Fruit fly (Drosophila melanogaster) whole organism, embryonic: ENCODE data around the gene Ptp69D.

ENCODE experiments used
- Bdp1 ChIP-seq: fragments of 200-800 bp; sonication (Bioruptor generic); optimal IDR thresholded peaks from 3 replicates; lab custom pipeline; 2016; ENCODE audit warnings: missing biosample characterization, missing genetic modification characterization
- C15 ChIP-seq: fragments of 200-800 bp; sonication (Bioruptor generic); IDR thresholded peaks from 3 replicates; pipeline ENCODE4 v1.3.6; 2022; ENCODE audit warnings: missing biosample characterization, missing genetic modification characterization
- CG10654 ChIP-seq: fragments of 200-800 bp; sonication (Bioruptor generic); optimal IDR thresholded peaks from 2 replicates; lab custom pipeline; 2016; ENCODE audit warnings: missing biosample characterization, missing genetic modification characterization
- CG11560 ChIP-seq: fragments of 200-800 bp; sonication (Bioruptor generic); IDR thresholded peaks from 3 replicates; pipeline ENCODE4 v1.3.6; 2022; ENCODE audit warnings: missing biosample characterization, missing genetic modification characterization
- CG12155 ChIP-seq: fragments of 200-800 bp; sonication (Bioruptor generic); optimal IDR thresholded peaks from 3 replicates; lab custom pipeline; 2016; ENCODE audit warnings: missing biosample characterization, missing genetic modification characterization
- CG6683 ChIP-seq: fragments of 200-800 bp; sonication (Bioruptor generic); optimal IDR thresholded peaks from 2 replicates; lab custom pipeline; 2017; ENCODE audit warnings: missing biosample characterization, mild to moderate bottlenecking, missing genetic modification characterization, missing genetic modification reagents
- Hr3 ChIP-seq: fragments of 200-800 bp; sonication (Bioruptor generic); optimal IDR thresholded peaks from 3 replicates; lab custom pipeline; 2016; ENCODE audit warnings: missing biosample characterization, missing genetic modification characterization
- Sox102F ChIP-seq: fragments of 200-800 bp; sonication (Bioruptor generic); optimal IDR thresholded peaks from 2 replicates; lab custom pipeline; 2018; ENCODE audit warnings: missing biosample characterization, mild to moderate bottlenecking, missing genetic modification characterization, moderate library complexity
- cad ChIP-seq: fragments of >200 bp; optimal IDR thresholded peaks from 2 replicates; lab custom pipeline; 2017; ENCODE audit warnings: missing biosample characterization, missing genetic modification characterization
- fd96Cb ChIP-seq: fragments of 200-800 bp; sonication (Bioruptor generic); optimal IDR thresholded peaks from 2 replicates; lab custom pipeline; 2018; ENCODE audit warnings: missing biosample characterization, mild to moderate bottlenecking, missing genetic modification characterization, moderate library complexity
- kay ChIP-seq: fragments of 200-800 bp; sonication (Bioruptor generic); optimal IDR thresholded peaks from 2 replicates; lab custom pipeline; 2016; ENCODE audit warnings: missing biosample characterization, missing genetic modification characterization
- odd ChIP-seq: fragments of 200-800 bp; sonication (Bioruptor generic); optimal IDR thresholded peaks from 2 replicates; lab custom pipeline; 2017; ENCODE audit warnings: missing biosample characterization, mild to moderate bottlenecking, missing genetic modification characterization
- ro ChIP-seq: fragments of 200-800 bp; sonication (Bioruptor generic); IDR thresholded peaks from 2 replicates; pipeline ENCODE4 v1.3.6; 2022; ENCODE audit warnings: missing biosample characterization, missing genetic modification characterization

DNA sequence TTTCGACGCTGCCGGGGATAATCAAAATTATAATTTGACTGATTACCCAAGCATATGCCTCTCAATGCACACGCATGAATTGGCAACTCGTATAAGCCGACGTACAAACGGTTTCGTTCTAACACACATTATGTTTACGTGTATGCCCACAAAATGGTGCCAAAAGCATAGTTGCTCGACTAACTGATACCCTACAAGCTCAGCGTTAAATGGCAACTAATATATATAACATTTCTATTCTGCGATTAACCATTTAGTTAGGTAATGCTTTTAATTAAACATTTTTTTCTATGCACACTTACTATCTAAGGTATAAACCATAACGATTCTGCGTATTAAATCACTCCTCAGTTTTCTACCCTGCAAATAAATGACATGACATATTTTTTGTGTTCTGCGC, 14.0 kb upstream of the Ptp69D start:
- TF ChIP-seq cad (GFP tag; lab: Kevin White, UChicago) (no peak), kay (no peak), Sox102F (no peak), CG11560 (no peak), fd96Cb (no peak), C15 (GFP tag; lab: Robert Waterston, UW) (no peak), ro (GFP tag; lab: Robert Waterston, UW) (no peak), CG6683 (no peak), CG10654 (no peak), CG12155 (GFP tag; lab: Kevin White, UChicago) (no peak), Hr3 (GFP tag; lab: Kevin White, UChicago) (no peak), odd (GFP tag; lab: Kevin White, UChicago) (no peak), Bdp1 (GFP tag; lab: Kevin White, UChicago) (no peak)
